Fruit fly (Drosophila melanogaster) whole organism, embryonic: ENCODE measurements around the gene Pez.

Experiments
- Antp ChIP-seq: fragments of 200-800 bp; sonication (Bioruptor generic); optimal IDR thresholded peaks from 3 replicates; lab custom pipeline; 2016; ENCODE audit warnings: missing biosample characterization, missing genetic modification characterization
- CG10462 ChIP-seq: fragments of 200-800 bp; sonication (Bioruptor generic); optimal IDR thresholded peaks from 2 replicates; lab custom pipeline; 2016; ENCODE audit warnings: missing biosample characterization, missing genetic modification characterization
- CG10959 ChIP-seq: fragments of 200-800 bp; sonication (Bioruptor generic); IDR thresholded peaks from 2 replicates; pipeline ENCODE4 v1.3.6; 2022; ENCODE audit warnings: missing biosample characterization, missing genetic modification characterization
- CG11398 ChIP-seq: fragments of 200-800 bp; sonication (Bioruptor generic); optimal IDR thresholded peaks from 2 replicates; lab custom pipeline; 2016; ENCODE audit warnings: missing biosample characterization, missing genetic modification characterization
- CG12071 ChIP-seq: fragments of 200-800 bp; sonication (Bioruptor generic); optimal IDR thresholded peaks from 3 replicates; lab custom pipeline; 2018; ENCODE audit warnings: missing biosample characterization, mild to moderate bottlenecking, missing genetic modification characterization
- CG12769 ChIP-seq: fragments of 200-800 bp; sonication (Bioruptor generic); optimal IDR thresholded peaks from 2 replicates; lab custom pipeline; 2019; ENCODE audit warnings: missing biosample characterization, mild to moderate bottlenecking, missing genetic modification characterization, moderate library complexity
- CG13287 ChIP-seq: fragments of 200-800 bp; sonication (Bioruptor generic); IDR thresholded peaks from 2 replicates; pipeline ENCODE4 v1.3.6; 2022; ENCODE audit warnings: missing biosample characterization, missing genetic modification characterization; ENCODE audit not compliant: partially characterized antibody
- CG15011 ChIP-seq: fragments of 200-800 bp; sonication (Bioruptor generic); optimal IDR thresholded peaks from 3 replicates; lab custom pipeline; 2018; ENCODE audit warnings: missing biosample characterization, mild to moderate bottlenecking, missing genetic modification characterization
- CG17328 ChIP-seq: fragments of 200-800 bp; sonication (Bioruptor generic); IDR thresholded peaks from 2 replicates; pipeline ENCODE4 v1.3.6; 2022; ENCODE audit warnings: missing biosample characterization, missing genetic modification characterization
- CG17568 ChIP-seq: fragments of 200-800 bp; sonication (Bioruptor generic); optimal IDR thresholded peaks from 2 replicates; lab custom pipeline; 2018; ENCODE audit warnings: missing biosample characterization, mild to moderate bottlenecking, missing genetic modification characterization, moderate library complexity
- CG2875 ChIP-seq: fragments of 200-800 bp; sonication (Bioruptor generic); optimal IDR thresholded peaks from 2 replicates; lab custom pipeline; 2017; ENCODE audit warnings: missing biosample characterization, mild to moderate bottlenecking, missing genetic modification characterization, missing genetic modification reagents
- CG3163 ChIP-seq: fragments of 200-800 bp; sonication (Bioruptor generic); optimal IDR thresholded peaks from 3 replicates; lab custom pipeline; 2016; ENCODE audit warnings: missing biosample characterization, missing genetic modification characterization
- CG32772 ChIP-seq: fragments of 200-800 bp; sonication (Bioruptor generic); IDR thresholded peaks from 2 replicates; pipeline ENCODE4 v1.3.6; 2022; ENCODE audit warnings: missing biosample characterization, missing genetic modification characterization
- CG3407 ChIP-seq: fragments of 200-800 bp; sonication (Bioruptor generic); optimal IDR thresholded peaks from 2 replicates; lab custom pipeline; 2018; ENCODE audit warnings: missing biosample characterization, mild to moderate bottlenecking, missing genetic modification characterization
- CG3726 ChIP-seq: fragments of 200-800 bp; sonication (Bioruptor generic); IDR thresholded peaks from 3 replicates; pipeline ENCODE4, ENCODE4 v1.3.6; 2022; ENCODE audit warnings: missing biosample characterization, missing genetic modification characterization
- CG3847 ChIP-seq: fragments of 200-800 bp; sonication (Bioruptor generic); IDR thresholded peaks from 2 replicates; pipeline ENCODE4 v1.3.6; 2022; ENCODE audit warnings: missing biosample characterization, missing genetic modification characterization
- CG4282 ChIP-seq: fragments of 200-800 bp; sonication (Bioruptor generic); optimal IDR thresholded peaks from 2 replicates; lab custom pipeline; 2016; ENCODE audit warnings: missing biosample characterization, missing genetic modification characterization
- CG6689 ChIP-seq: fragments of 200-800 bp; sonication (Bioruptor generic); IDR thresholded peaks from 2 replicates; pipeline ENCODE4 v1.3.6; 2022; ENCODE audit warnings: missing biosample characterization, missing genetic modification characterization
- CG6765 ChIP-seq: fragments of 200-800 bp; sonication (Bioruptor generic); optimal IDR thresholded peaks from 3 replicates; lab custom pipeline; 2017; ENCODE audit warnings: missing biosample characterization, mild to moderate bottlenecking, missing genetic modification characterization
- CG7786 ChIP-seq: fragments of 200-800 bp; sonication (Bioruptor generic); optimal IDR thresholded peaks from 2 replicates; lab custom pipeline; 2016; ENCODE audit warnings: missing biosample characterization, missing genetic modification characterization
- CG7987 ChIP-seq: fragments of 200-800 bp; sonication (Bioruptor generic); optimal IDR thresholded peaks from 2 replicates; lab custom pipeline; 2018; ENCODE audit warnings: missing biosample characterization, mild to moderate bottlenecking, missing genetic modification characterization, moderate library complexity
- CG8944 ChIP-seq: fragments of 200-800 bp; sonication (Bioruptor generic); optimal IDR thresholded peaks from 3 replicates; lab custom pipeline; 2016; ENCODE audit warnings: missing biosample characterization, missing genetic modification characterization
- CHES-1-like ChIP-seq: fragments of 200-800 bp; sonication (Bioruptor generic); optimal IDR thresholded peaks from 2 replicates; lab custom pipeline; 2016; ENCODE audit warnings: missing biosample characterization, missing genetic modification characterization
- CkIIα-i1 ChIP-seq: fragments of 200-800 bp; sonication (Bioruptor generic); IDR thresholded peaks from 2 replicates; pipeline ENCODE4 v1.3.6; 2022; ENCODE audit warnings: missing biosample characterization, missing genetic modification characterization
- Dbx ChIP-seq: fragments of 200-800 bp; sonication (Bioruptor generic); IDR thresholded peaks from 3 replicates; pipeline ENCODE4 v1.3.6; 2022; ENCODE audit warnings: missing biosample characterization, missing genetic modification characterization
- Fer1 ChIP-seq: fragments of 200-800 bp; sonication (Bioruptor generic); optimal IDR thresholded peaks from 2 replicates; lab custom pipeline; 2017; ENCODE audit warnings: missing biosample characterization, mild to moderate bottlenecking, missing genetic modification characterization
- Mad ChIP-seq: fragments of 200-800 bp; sonication (Bioruptor generic); optimal IDR thresholded peaks from 2 replicates; lab custom pipeline; 2016; ENCODE audit warnings: missing biosample characterization, missing genetic modification characterization
- Oli ChIP-seq: fragments of 200-800 bp; sonication (Bioruptor generic); optimal IDR thresholded peaks from 2 replicates; lab custom pipeline; 2018; ENCODE audit warnings: missing biosample characterization, mild to moderate bottlenecking, missing genetic modification characterization, moderate library complexity
- abd-A ChIP-seq: fragments of 200-800 bp; sonication (Bioruptor generic); optimal IDR thresholded peaks from 3 replicates; lab custom pipeline; 2019; ENCODE audit warnings: missing biosample characterization, mild to moderate bottlenecking, missing genetic modification characterization, moderate library complexity
- ara ChIP-seq: fragments of 200-800 bp; sonication (Bioruptor generic); IDR thresholded peaks from 2 replicates; pipeline ENCODE4 v1.3.6; 2022; ENCODE audit warnings: missing biosample characterization, missing genetic modification characterization
- ase ChIP-seq: fragments of 200-800 bp; sonication (Bioruptor generic); IDR thresholded peaks from 3 replicates; pipeline ENCODE4 v1.3.6; 2022; ENCODE audit warnings: missing biosample characterization, missing genetic modification characterization
- ash1 ChIP-seq: fragments of 200-800 bp; sonication (Bioruptor generic); optimal IDR thresholded peaks from 2 replicates; lab custom pipeline; 2018; ENCODE audit warnings: missing biosample characterization, mild to moderate bottlenecking, missing genetic modification characterization
- az2 ChIP-seq: fragments of 200-800 bp; sonication (Bioruptor generic); optimal IDR thresholded peaks from 3 replicates; lab custom pipeline; 2016; ENCODE audit warnings: missing biosample characterization, missing genetic modification characterization
- bab2 ChIP-seq: fragments of 200-800 bp; sonication (Bioruptor generic); optimal IDR thresholded peaks from 2 replicates; lab custom pipeline; 2016; ENCODE audit warnings: missing biosample characterization, missing genetic modification characterization
- bcd ChIP-seq: fragments of 200-800 bp; sonication (Bioruptor generic); optimal IDR thresholded peaks from 2 replicates; lab custom pipeline; 2017; ENCODE audit warnings: missing biosample characterization, mild to moderate bottlenecking, missing genetic modification characterization
- chif ChIP-seq, 2 experiments: fragments of 200-800 bp; sonication (Bioruptor generic); optimal IDR thresholded peaks; 3 replicates each; lab custom pipeline; 2016; ENCODE audit warnings: missing biosample characterization in 2 of 2, missing genetic modification characterization in 2 of 2
- chn ChIP-seq: fragments of 200-800 bp; sonication (Bioruptor generic); optimal IDR thresholded peaks from 2 replicates; lab custom pipeline; 2016; ENCODE audit warnings: missing biosample characterization, missing genetic modification characterization
- dati ChIP-seq: fragments of 200-800 bp; sonication (Bioruptor generic); IDR thresholded peaks from 2 replicates; pipeline ENCODE4 v1.3.6; 2022; ENCODE audit warnings: missing biosample characterization, missing genetic modification characterization
- dm ChIP-seq: fragments of 200-800 bp; sonication (Bioruptor generic); optimal IDR thresholded peaks from 3 replicates; lab custom pipeline; 2016; ENCODE audit warnings: missing biosample characterization, missing genetic modification characterization
- gce ChIP-seq: fragments of 200-800 bp; sonication (Bioruptor generic); IDR thresholded peaks from 3 replicates; pipeline ENCODE4 v1.3.6; 2022; ENCODE audit warnings: missing biosample characterization, missing genetic modification characterization
- hbn ChIP-seq: fragments of 200-800 bp; sonication (Bioruptor generic); IDR thresholded peaks from 2 replicates; pipeline ENCODE4 v1.3.6; 2022; ENCODE audit warnings: missing biosample characterization, missing genetic modification characterization; ENCODE audit not compliant: partially characterized antibody
- maf-S ChIP-seq: fragments of 200-800 bp; sonication (Bioruptor generic); optimal IDR thresholded peaks from 2 replicates; lab custom pipeline; 2016; ENCODE audit warnings: missing biosample characterization, missing genetic modification characterization
- mam ChIP-seq: fragments of 200-800 bp; sonication (Bioruptor generic); optimal IDR thresholded peaks from 3 replicates; lab custom pipeline; 2016; ENCODE audit warnings: missing biosample characterization, missing genetic modification characterization
- oc ChIP-seq: fragments of 200-800 bp; sonication (Bioruptor generic); optimal IDR thresholded peaks from 2 replicates; lab custom pipeline; 2018; ENCODE audit warnings: missing biosample characterization, mild to moderate bottlenecking, missing genetic modification characterization, moderate library complexity
- pita ChIP-seq: fragments of 200-800 bp; sonication (Bioruptor generic); optimal IDR thresholded peaks from 2 replicates; lab custom pipeline; 2017; ENCODE audit warnings: missing biosample characterization, mild to moderate bottlenecking, missing genetic modification characterization
- ranshi ChIP-seq: fragments of 200-800 bp; sonication (Bioruptor generic); IDR thresholded peaks from 2 replicates; pipeline ENCODE4 v1.3.6; 2022; ENCODE audit warnings: missing biosample characterization, missing genetic modification characterization
- scrt ChIP-seq: fragments of 200-800 bp; sonication (Bioruptor generic); optimal IDR thresholded peaks from 2 replicates; lab custom pipeline; 2018; ENCODE audit warnings: missing biosample characterization, mild to moderate bottlenecking, missing genetic modification characterization, moderate library complexity
- sd ChIP-seq: fragments of 200-800 bp; sonication (Bioruptor generic); optimal IDR thresholded peaks from 3 replicates; lab custom pipeline; 2018; ENCODE audit warnings: missing biosample characterization, mild to moderate bottlenecking, missing genetic modification characterization, moderate library complexity
- sisA ChIP-seq: fragments of 200-800 bp; sonication (Bioruptor generic); IDR thresholded peaks from 2 replicates; pipeline ENCODE4 v1.3.6; 2022; ENCODE audit warnings: missing biosample characterization, missing genetic modification characterization
- so ChIP-seq: fragments of 200-800 bp; sonication (Bioruptor generic); IDR thresholded peaks from 3 replicates; pipeline ENCODE4 v1.3.6; 2022; ENCODE audit warnings: missing biosample characterization, missing genetic modification characterization
- ttk ChIP-seq: fragments of 200-800 bp; sonication (Bioruptor generic); IDR thresholded peaks from 2 replicates; pipeline ENCODE4 v2.1.2; 2022; ENCODE audit warnings: missing biosample characterization, missing genetic modification characterization
- vfl ChIP-seq: fragments of 200-800 bp; sonication (Bioruptor generic); optimal IDR thresholded peaks from 2 replicates; lab custom pipeline; 2016; ENCODE audit warnings: missing biosample characterization, missing genetic modification characterization

Gene Pez

DNA sequence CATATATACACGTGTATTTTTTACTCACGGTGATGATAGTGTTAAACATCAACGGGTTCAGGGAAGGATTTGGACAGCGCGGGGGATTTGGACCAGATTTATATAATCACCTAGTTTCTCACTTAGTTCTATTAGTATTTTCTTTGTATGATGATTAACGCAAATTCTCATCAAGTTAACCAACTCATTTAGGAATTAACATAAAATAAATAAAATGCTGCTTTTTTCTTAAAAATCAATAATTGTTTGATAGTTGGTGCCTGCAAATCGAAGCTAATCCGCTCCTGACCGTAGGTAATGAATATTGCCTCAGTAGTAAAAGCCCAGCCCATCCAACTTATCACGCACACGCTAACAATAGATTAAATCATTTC lies 13.3 kb upstream of the Pez start (continued):
- TF ChIP-seq CG3163 (GFP tag; lab: Kevin White, UChicago) (peak; percentile 42), ase (GFP tag; lab: Robert Waterston, UW) (peak; percentile 55; the same call in 2 of the 3 replicates), so (GFP tag; lab: Robert Waterston, UW) (peak; percentile 79; the same call in 1 of the 3 replicates), ara (GFP tag; lab: Robert Waterston, UW) (peak; percentile 59; the same call in 1 of the 2 replicates), CG3847 (peak; percentile 92), gce (GFP tag; lab: Robert Waterston, UW) (peak; percentile 66; the same call in 1 of the 3 replicates), Oli (tag; lab: Kevin White, UChicago) (peak; percentile 84), CHES-1-like (GFP tag; lab: Kevin White, UChicago) (peak; percentile 83), abd-A (no peak), pita (GFP tag; lab: Kevin White, UChicago) (no peak), CG7987 (peak; percentile 48), dati (GFP tag; lab: Robert Waterston, UW) (0 out of 2 replicates have a peak, but pooled peaks have one; percentile 25), CG2875 (GFP tag; lab: Kevin White, UChicago) (no peak), dm (GFP tag; lab: Kevin White, UChicago) (peak; percentile 57), ranshi (peak; percentile 90), CG6689 (peak; percentile 82), hbn (no peak), sd (tag; lab: Kevin White, UChicago) (peak; percentile 75), chn (GFP tag; lab: Kevin White, UChicago) (peak; percentile 65), maf-S (GFP tag; lab: Kevin White, UChicago) (peak; percentile 70), CG8944 (GFP tag; lab: Kevin White, UChicago) (peak; percentile 62), Dbx (GFP tag; lab: Robert Waterston, UW) (peak; percentile 89), CG12071 (GFP tag; lab: Kevin White, UChicago) (peak; percentile 72), CG12769 (tag; lab: Kevin White, UChicago) (peak; percentile 85), scrt (peak; percentile 77), mam (GFP tag; lab: Kevin White, UChicago) (peak; percentile 96), CG15011 (GFP tag; lab: Kevin White, UChicago) (peak; percentile 84), CG17328 (GFP tag; lab: Robert Waterston, UW) (peak; percentile 36), CG11398 (no peak), vfl (peak; percentile 79), CG7786 (peak; percentile 79), CG4282 (GFP tag; lab: Kevin White, UChicago) (peak; percentile 30), sisA (peak; percentile 91), Antp (GFP tag; lab: Kevin White, UChicago) (peak; percentile 72), CG32772 (GFP tag; lab: Robert Waterston, UW) (peak; percentile 81), chif (GFP tag; optimal IDR thresholded peaks at IDR 0.05; lab: Kevin White, UChicago) (peak; percentile 73 to 78), CG10959 (GFP tag; lab: Robert Waterston, UW) (peak; percentile 44; the same call in 1 of the 2 replicates), bab2 (peak; percentile 80), ttk (GFP tag; lab: Robert Waterston, UW) (peak; percentile 79), CG17568 (GFP tag; lab: Kevin White, UChicago) (no peak), CG13287 (no peak), bcd (GFP tag; lab: Kevin White, UChicago) (peak; percentile 84), ash1 (GFP tag; lab: Kevin White, UChicago) (no peak), CG3407 (GFP tag; lab: Kevin White, UChicago) (peak; percentile 45), oc (tag; lab: Kevin White, UChicago) (peak; percentile 30), Fer1 (GFP tag; lab: Kevin White, UChicago) (peak; percentile 87), CG10462 (GFP tag; lab: Kevin White, UChicago) (peak; percentile 68), az2 (GFP tag; lab: Kevin White, UChicago) (peak; percentile 68), CG6765 (GFP tag; lab: Kevin White, UChicago) (peak; percentile 59), Mad (GFP tag; lab: Kevin White, UChicago) (peak; percentile 48), CG3726 (GFP tag; lab: Robert Waterston, UW) (peak; percentile 78; the same call in 2 of the 3 replicates), CkIIα-i1 (GFP tag; lab: Robert Waterston, UW) (no peak)
